Worm (Caenorhabditis elegans): ENCODE measurements around the gene nlp-11.

- TF ChIP-seq him-1 (tag; optimal IDR thresholded peaks at IDR 0.05) = no peak
- TF ChIP-seq W03F9.2 (tag; optimal IDR thresholded peaks at IDR 0.05) = peak; percentile 15
- TF ChIP-seq dao-5 (tag; optimal IDR thresholded peaks at IDR 0.05) = no peak
Observed at ce11 chrII:9644940-9645634, 46.7 kb downstream of the nlp-11 start.
